Fruit fly (Drosophila melanogaster): Measurements from ENCODE around the gene Gr64c.

Gene Gr64c

DNA sequence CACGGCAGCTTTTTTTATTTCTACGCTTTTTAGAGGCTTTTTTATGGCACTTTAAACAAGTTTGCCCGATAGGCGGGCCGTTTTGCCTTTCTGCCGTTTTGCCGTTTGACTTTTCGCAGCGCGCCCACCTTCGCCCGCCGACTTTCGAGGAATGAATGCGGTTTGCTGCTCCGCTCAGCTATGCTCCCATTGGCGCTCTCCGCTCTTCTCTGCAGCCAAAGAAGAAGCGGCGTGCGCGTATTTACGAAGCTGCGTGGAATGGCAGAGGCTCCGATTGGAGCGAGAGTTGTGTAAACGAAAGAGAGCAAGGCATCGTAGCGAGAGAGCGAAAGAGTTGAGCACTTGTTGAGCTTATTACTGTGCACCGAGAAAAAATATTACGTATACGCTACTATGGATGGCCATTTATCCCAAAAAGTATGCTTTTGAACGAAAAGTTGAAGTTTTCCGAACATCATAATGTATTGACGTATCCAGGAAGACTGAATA is 43.2 kb downstream of the Gr64c start, which contains the start of gene wit:
Gene wit, minus strand, starts transcription at position 157 of the 489 bp plus-strand sequence.
- TF ChIP-seq CG6272 (GFP tag; IDR thresholded peaks at IDR 0.05) (no peak), CG5180 (GFP tag; optimal IDR thresholded peaks at IDR 0.05) (no peak), aop (GFP tag; IDR thresholded peaks at IDR 0.05) (no peak), Lim3 (GFP tag; IDR thresholded peaks at IDR 0.05) (no peak), Doc3 (GFP tag; IDR thresholded peaks at IDR 0.05; ENCODE audit: partially characterized antibody) (peak; percentile 48; the same call in 1 of the 3 replicates), Hr51 (GFP tag; optimal IDR thresholded peaks at IDR 0.05) (no peak), D (optimal IDR thresholded peaks at IDR 0.05) (no peak), D (GFP tag; optimal IDR thresholded peaks at IDR 0.05) (no peak), CHES-1-like (GFP tag; optimal IDR thresholded peaks at IDR 0.05) (no peak), PHDP (tag; optimal IDR thresholded peaks at IDR 0.05) (peak; percentile 47), Ets97D (GFP tag; optimal IDR thresholded peaks at IDR 0.05) (no peak), CG11560 (tag; IDR thresholded peaks at IDR 0.05) (no peak), CG10321 (GFP tag; IDR thresholded peaks at IDR 0.05) (no peak), gfzf (GFP tag; optimal IDR thresholded peaks at IDR 0.05) (peak; percentile 32), yki (optimal IDR thresholded peaks at IDR 0.05) (peak; percentile 57), gcm2 (GFP tag; optimal IDR thresholded peaks at IDR 0.05) (no peak), esg (GFP tag; conservative IDR thresholded peaks at IDR 0.05) (no peak), tx (GFP tag; optimal IDR thresholded peaks at IDR 0.05) (no peak), CG11456 (GFP tag; IDR thresholded peaks at IDR 0.05) (no peak), CG8089 (GFP tag; optimal IDR thresholded peaks at IDR 0.05) (no peak), nmo (GFP tag; optimal IDR thresholded peaks at IDR 0.05) (no peak), mld (GFP tag; IDR thresholded peaks at IDR 0.05; ENCODE audit: partially characterized antibody) (no peak), CG7987 (GFP tag; optimal IDR thresholded peaks at IDR 0.05) (peak; percentile 52), Hr78 (GFP tag; optimal IDR thresholded peaks at IDR 0.05) (no peak), CG6175 (GFP tag; IDR thresholded peaks at IDR 0.05) (no peak), usp (GFP tag; optimal IDR thresholded peaks at IDR 0.05) (no peak), CG34224 (GFP tag; IDR thresholded peaks at IDR 0.05; ENCODE audit: partially characterized antibody) (peak; percentile 75), p53 (GFP tag; optimal IDR thresholded peaks at IDR 0.05) (no peak), lov (optimal IDR thresholded peaks at IDR 0.05) (no peak), lov (GFP tag; IDR thresholded peaks at IDR 0.05) (no peak), nom (GFP tag; optimal IDR thresholded peaks at IDR 0.05) (peak; percentile 84), CG3847 (GFP tag; IDR thresholded peaks at IDR 0.05) (no peak), CG12104 (GFP tag; optimal IDR thresholded peaks at IDR 0.05) (no peak), CG9932 (GFP tag; IDR thresholded peaks at IDR 0.05) (peak; percentile 32), fd96Cb (tag; optimal IDR thresholded peaks at IDR 0.05) (no peak), CG1603 (tag; optimal IDR thresholded peaks at IDR 0.05) (no peak), Atf3 (GFP tag; optimal IDR thresholded peaks at IDR 0.05) (no peak), CG32532 (GFP tag; IDR thresholded peaks at IDR 0.05) (peak; percentile 62; the same call in 1 of the 2 replicates), CG14667 (GFP tag; IDR thresholded peaks at IDR 0.05) (no peak), eyg (GFP tag; optimal IDR thresholded peaks at IDR 0.05) (peak; percentile 41), pho (GFP tag; optimal IDR thresholded peaks at IDR 0.05) (peak; percentile 22), sob (GFP tag; IDR thresholded peaks at IDR 0.05) (peak; percentile 31; the same call in 1 of the 2 replicates), Rfx (GFP tag; IDR thresholded peaks at IDR 0.05) (peak; percentile 31; the same call in 1 of the 2 replicates), abd-A (tag; optimal IDR thresholded peaks at IDR 0.05) (peak; percentile 55), lmd (GFP tag; IDR thresholded peaks at IDR 0.05) (no peak), repo (GFP tag; optimal IDR thresholded peaks at IDR 0.05) (no peak), CG17568 (GFP tag; optimal IDR thresholded peaks at IDR 0.05) (peak; percentile 14), CG13296 (GFP tag; optimal IDR thresholded peaks at IDR 0.05) (peak; percentile 46), pan (optimal IDR thresholded peaks at IDR 0.05) (no peak), pan (GFP tag; optimal IDR thresholded peaks at IDR 0.05 in 1 of 2, IDR thresholded peaks at IDR 0.05 in 1 of 2) (peak in 1 of 2 experiments; percentile 30), chif (GFP tag; optimal IDR thresholded peaks at IDR 0.05) (no peak), disco-r (GFP tag; optimal IDR thresholded peaks at IDR 0.05) (no peak)

Data from whole organism, embryonic.